Fruit fly (Drosophila melanogaster) whole organism, wandering third instar larva: ENCODE measurements around the gene Arfip.

Experiments used
- Hnf4 ChIP-seq: fragments of 200-800 bp; sonication (Bioruptor generic); optimal IDR thresholded peaks from 2 replicates; lab custom pipeline; 2016; ENCODE audit warnings: missing biosample characterization, mild to moderate bottlenecking, missing genetic modification characterization
- Hr78 ChIP-seq: fragments of >200 bp; optimal IDR thresholded peaks from 2 replicates; lab custom pipeline; 2017; ENCODE audit warnings: missing biosample characterization, missing genetic modification characterization
- Jra ChIP-seq: sonication (Bioruptor generic); optimal IDR thresholded peaks from 2 replicates; lab custom pipeline; 2016; ENCODE audit warnings: missing biosample characterization, missing genetic modification characterization
- Myc ChIP-seq: fragments of >200 bp; optimal IDR thresholded peaks from 2 replicates; lab custom pipeline; 2017
- OdsH ChIP-seq: fragments of 200-800 bp; sonication (Bioruptor generic); optimal IDR thresholded peaks from 2 replicates; lab custom pipeline; 2016; ENCODE audit warnings: missing biosample characterization, mild to moderate bottlenecking, missing genetic modification characterization
- br ChIP-seq: fragments of 200-800 bp; sonication (Bioruptor generic); optimal IDR thresholded peaks from 2 replicates; lab custom pipeline; 2016; ENCODE audit warnings: missing biosample characterization, missing genetic modification characterization
- dsf ChIP-seq: sonication (Bioruptor generic); optimal IDR thresholded peaks from 2 replicates; lab custom pipeline; 2016; ENCODE audit warnings: missing biosample characterization, missing genetic modification characterization, borderline replicate concordance
- fru ChIP-seq: fragments of 200-800 bp; sonication (Bioruptor generic); optimal IDR thresholded peaks from 3 replicates; lab custom pipeline; 2016; ENCODE audit warnings: missing biosample characterization, mild to moderate bottlenecking, missing genetic modification characterization
- usp ChIP-seq: fragments of >200 bp; optimal IDR thresholded peaks from 2 replicates; lab custom pipeline; 2017; ENCODE audit warnings: missing biosample characterization, missing genetic modification characterization

DNA sequence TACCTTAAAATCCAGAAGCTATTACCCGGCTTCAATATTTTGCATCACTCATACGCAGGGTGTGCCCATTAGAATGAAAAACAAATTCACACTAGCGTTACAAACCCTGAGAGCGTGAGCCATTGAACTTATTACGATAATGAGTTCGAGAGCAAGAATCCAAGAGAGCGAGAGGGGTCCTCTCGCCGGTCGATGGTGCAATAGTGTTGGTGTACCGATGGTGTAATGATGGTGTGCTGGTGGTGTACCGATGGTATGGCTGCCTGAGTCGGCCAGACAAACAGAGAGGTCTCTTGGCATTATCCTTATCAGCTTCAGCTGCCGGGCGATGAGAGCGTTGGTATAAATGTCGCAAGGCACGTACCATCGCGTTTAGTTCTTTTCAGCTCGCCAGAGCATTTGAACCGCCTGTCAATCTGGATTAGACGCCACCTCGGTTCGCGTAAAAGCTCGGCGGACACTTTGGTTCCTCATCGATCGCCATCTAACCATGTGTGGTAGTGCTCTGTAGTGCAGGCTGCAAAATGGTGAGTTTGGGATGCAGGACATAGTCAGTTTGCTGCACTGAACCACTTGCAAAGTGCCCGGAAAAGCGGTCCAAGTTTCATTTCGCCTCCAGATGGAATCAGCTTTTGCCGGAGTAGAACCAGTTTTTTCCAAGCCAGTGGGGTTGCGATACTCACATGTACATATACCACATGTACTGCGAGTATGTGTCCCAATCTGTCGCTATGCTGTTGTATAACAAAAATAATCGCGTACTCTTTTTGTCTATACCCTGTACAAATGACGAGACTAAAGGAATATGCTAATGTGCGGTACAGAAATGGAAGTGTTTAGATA, 34.5 kb downstream of the Arfip start:
- TF ChIP-seq Jra (GFP tag; lab: Kevin White, UChicago) (no peak), Myc (lab: Kevin White, UChicago) (no peak), br (no peak), Hnf4 (GFP tag; lab: Kevin White, UChicago) (no peak), usp (GFP tag; lab: Kevin White, UChicago) (no peak), dsf (GFP tag; lab: Kevin White, UChicago) (no peak), OdsH (no peak), Hr78 (GFP tag; lab: Kevin White, UChicago) (no peak), fru (GFP tag; lab: Kevin White, UChicago) (no peak)
